Worm (Caenorhabditis elegans): ENCODE measurements around the gene K12D9.1.

Gene K12D9.1

DNA sequence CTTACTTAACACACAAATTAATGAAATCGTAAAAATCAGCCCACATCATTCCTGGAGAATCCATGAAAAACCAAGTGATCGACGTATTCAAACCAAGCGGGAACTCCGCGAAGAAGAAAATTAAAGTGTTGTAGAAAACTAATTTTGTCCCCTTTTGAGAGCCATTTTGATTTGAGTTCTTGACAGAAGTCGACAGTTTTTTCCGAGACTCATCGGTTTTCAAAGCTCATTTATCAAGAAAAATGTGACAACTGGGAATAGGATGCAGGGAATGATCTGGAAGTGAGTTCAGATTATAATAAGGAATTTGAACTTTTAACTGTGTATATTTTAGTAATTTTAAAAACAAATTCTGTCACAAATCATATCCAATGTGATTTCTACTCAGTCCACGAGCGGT is 2.9 kb upstream of the K12D9.1 start, which contains the start of gene srw-135:
Gene srw-135, minus strand, starts transcription at position 101 of the 400 bp plus-strand sequence.
- TF ChIP-seq hmg-4 (GFP tag; optimal IDR thresholded peaks at IDR 0.05) (no peak), ama-1 (optimal IDR thresholded peaks at IDR 0.05) (no peak), ceh-36 (tag; optimal IDR thresholded peaks at IDR 0.05) (no peak), tbx-37 (GFP tag; conservative IDR thresholded peaks at IDR 0.05) (no peak)

ce11 chrV:3017930-3018329 is 3.6 kb downstream of the K12D9.1 start:
- TF ChIP-seq scrt-1 (GFP tag; IDR thresholded peaks at IDR 0.05) (no peak), ceh-36 (tag; optimal IDR thresholded peaks at IDR 0.05) (no peak), aly-1 (tag; optimal IDR thresholded peaks at IDR 0.05) (no peak), hmg-4 (GFP tag; optimal IDR thresholded peaks at IDR 0.05) (no peak), hnd-1 (tag; optimal IDR thresholded peaks at IDR 0.05) (no peak), tra-4 (tag; optimal IDR thresholded peaks at IDR 0.05) (no peak), tbx-37 (GFP tag; conservative IDR thresholded peaks at IDR 0.05) (no peak), sea-1 (GFP tag; conservative IDR thresholded peaks at IDR 0.05) (no peak), B0310.2 (tag; optimal IDR thresholded peaks at IDR 0.05) (no peak), pes-1 (GFP tag; IDR thresholded peaks at IDR 0.05) (no peak), ceh-13 (GFP tag; optimal IDR thresholded peaks at IDR 0.05) (no peak), ama-1 (optimal IDR thresholded peaks at IDR 0.05) (no peak), hmbx-1 (tag; optimal IDR thresholded peaks at IDR 0.05) (no peak), flt-1 (GFP tag; IDR thresholded peaks at IDR 0.05) (no peak), F13C5.2 (tag; optimal IDR thresholded peaks at IDR 0.05) (no peak), tbx-11 (GFP tag; IDR thresholded peaks at IDR 0.05) (no peak), ets-7 (tag; optimal IDR thresholded peaks at IDR 0.05) (no peak)

DNA sequence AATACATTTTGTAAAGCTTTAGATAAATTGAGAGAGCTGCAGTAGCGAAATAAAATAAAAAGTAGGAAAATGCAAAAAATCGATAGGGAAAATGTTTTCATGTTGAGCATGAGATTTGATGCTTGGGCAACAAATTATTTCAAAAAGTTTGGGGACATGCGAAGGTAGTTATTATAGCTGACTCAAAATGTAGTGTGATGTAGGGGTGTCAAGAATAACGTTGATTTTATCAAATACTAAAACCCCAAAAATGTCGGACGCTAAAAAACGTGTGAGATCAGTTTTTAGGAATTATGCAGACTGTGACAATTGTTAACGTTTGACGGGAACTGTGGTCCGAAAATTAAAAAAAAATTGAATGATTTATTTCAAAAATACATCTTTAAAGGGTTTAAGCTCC is 7.0 kb downstream of the K12D9.1 start, which contains the start of gene irld-12:
Gene irld-12, minus strand, starts transcription at position 101 of the 400 bp plus-strand sequence.
- no peak for TF ChIP-seq ceh-36 (tag; optimal IDR thresholded peaks at IDR 0.05)
- TF ChIP-seq B0310.2 (tag; optimal IDR thresholded peaks at IDR 0.05), result no peak
- TF ChIP-seq tbx-37 (GFP tag; conservative IDR thresholded peaks at IDR 0.05), result no peak
- no peak for TF ChIP-seq scrt-1 (GFP tag; IDR thresholded peaks at IDR 0.05)
- no peak for TF ChIP-seq ceh-13 (GFP tag; optimal IDR thresholded peaks at IDR 0.05)
- no peak for TF ChIP-seq aly-1 (tag; optimal IDR thresholded peaks at IDR 0.05)

ce11 chrV:3024274-3024673 is 10.0 kb downstream of the K12D9.1 start, which contains the start of gene asp-8:
asp-8 (plus strand) TSS chrV:3024549.
- no peak for TF ChIP-seq pes-1 (GFP tag; IDR thresholded peaks at IDR 0.05)
- TF ChIP-seq hnd-1 (tag; optimal IDR thresholded peaks at IDR 0.05), result no peak
- no peak for TF ChIP-seq flt-1 (GFP tag; IDR thresholded peaks at IDR 0.05)
- TF ChIP-seq tra-4 (tag; optimal IDR thresholded peaks at IDR 0.05), result no peak
- no peak for TF ChIP-seq hmbx-1 (tag; optimal IDR thresholded peaks at IDR 0.05)
- TF ChIP-seq ceh-36 (tag; optimal IDR thresholded peaks at IDR 0.05), result no peak
- no peak for TF ChIP-seq B0310.2 (tag; optimal IDR thresholded peaks at IDR 0.05)

DNA sequence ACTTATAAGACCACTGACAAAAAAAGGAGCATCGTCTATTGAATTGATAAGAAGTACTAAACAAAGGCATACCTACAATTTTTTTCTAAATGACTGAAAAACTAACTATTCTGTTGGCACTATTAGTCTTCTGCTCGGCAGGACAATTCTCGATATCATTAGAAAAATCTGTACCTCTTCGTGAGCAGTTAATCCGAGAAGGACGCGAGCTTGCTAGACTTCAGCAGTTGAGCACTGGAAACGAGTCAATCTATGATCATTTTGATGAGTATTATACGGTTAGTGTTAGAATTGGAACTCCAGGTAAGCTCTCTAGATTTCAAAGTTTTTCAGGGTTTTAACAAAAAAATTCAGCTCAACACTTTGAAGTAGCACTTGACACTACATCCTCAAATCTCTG is 13.9 kb downstream of the K12D9.1 start, which contains the start of gene asp-7:
Gene asp-7, plus strand, starts transcription at position 81 of the 400 bp plus-strand sequence.
- no peak for TF ChIP-seq scrt-1 (GFP tag; IDR thresholded peaks at IDR 0.05)
- TF ChIP-seq ama-1 (optimal IDR thresholded peaks at IDR 0.05), result no peak
- no peak for TF ChIP-seq hnd-1 (tag; optimal IDR thresholded peaks at IDR 0.05)
- no peak for TF ChIP-seq ets-7 (tag; optimal IDR thresholded peaks at IDR 0.05)
- no peak for TF ChIP-seq tbx-37 (GFP tag; conservative IDR thresholded peaks at IDR 0.05)
- no peak for TF ChIP-seq tbx-11 (GFP tag; IDR thresholded peaks at IDR 0.05)
- TF ChIP-seq ceh-36 (tag; optimal IDR thresholded peaks at IDR 0.05), result no peak
- no peak for TF ChIP-seq flt-1 (GFP tag; IDR thresholded peaks at IDR 0.05)
- TF ChIP-seq ceh-13 (GFP tag; optimal IDR thresholded peaks at IDR 0.05), result no peak

DNA sequence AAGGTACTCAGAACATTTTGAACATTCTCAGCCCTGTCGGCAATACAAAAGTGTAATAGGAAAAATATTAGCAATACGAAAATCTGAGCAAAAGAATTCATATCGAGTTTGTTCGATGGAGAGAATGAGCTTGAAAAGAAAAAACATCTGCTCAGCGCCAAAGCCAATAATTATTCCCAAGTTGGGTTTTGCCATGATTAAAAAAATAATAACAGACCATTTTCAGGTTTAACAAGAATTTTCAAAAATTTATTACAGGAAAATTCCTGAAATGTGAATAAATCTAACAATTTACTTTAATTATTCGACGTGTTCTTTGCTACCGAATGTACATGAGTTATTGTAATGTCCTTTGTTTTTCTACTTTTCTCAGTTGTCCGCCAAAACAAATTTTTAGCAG is 18.1 kb downstream of the K12D9.1 start, which contains the start of gene irld-38:
Gene irld-38, minus strand, starts transcription at position 101 of the 400 bp plus-strand sequence.
- no peak for TF ChIP-seq tbx-11 (GFP tag; IDR thresholded peaks at IDR 0.05)

- no peak for TF ChIP-seq flt-1 (GFP tag; IDR thresholded peaks at IDR 0.05)
- no peak for TF ChIP-seq ets-7 (tag; optimal IDR thresholded peaks at IDR 0.05)
- no peak for TF ChIP-seq tra-4 (tag; optimal IDR thresholded peaks at IDR 0.05)
- no peak for TF ChIP-seq aly-1 (tag; optimal IDR thresholded peaks at IDR 0.05)
- TF ChIP-seq F13C5.2 (tag; optimal IDR thresholded peaks at IDR 0.05), result no peak
- TF ChIP-seq sea-1 (GFP tag; conservative IDR thresholded peaks at IDR 0.05), result no peak
- TF ChIP-seq tbx-37 (GFP tag; conservative IDR thresholded peaks at IDR 0.05), result no peak
- TF ChIP-seq hnd-1 (tag; optimal IDR thresholded peaks at IDR 0.05), result no peak
- no peak for TF ChIP-seq tbx-11 (GFP tag; IDR thresholded peaks at IDR 0.05)
- TF ChIP-seq B0310.2 (tag; optimal IDR thresholded peaks at IDR 0.05), result no peak
- TF ChIP-seq hmg-4 (GFP tag; optimal IDR thresholded peaks at IDR 0.05), result no peak
- TF ChIP-seq hmbx-1 (tag; optimal IDR thresholded peaks at IDR 0.05), result no peak
- no peak for TF ChIP-seq pes-1 (GFP tag; IDR thresholded peaks at IDR 0.05)
- no peak for TF ChIP-seq ceh-36 (tag; optimal IDR thresholded peaks at IDR 0.05)
- no peak for TF ChIP-seq ama-1 (optimal IDR thresholded peaks at IDR 0.05)
- no peak for TF ChIP-seq ceh-13 (GFP tag; optimal IDR thresholded peaks at IDR 0.05)
- TF ChIP-seq scrt-1 (GFP tag; IDR thresholded peaks at IDR 0.05), result no peak
Observed at ce11 chrV:3034236-3034635, 20.0 kb downstream of the K12D9.1 start, which contains the start of gene srw-8. srw-8 (minus strand) TSS chrV:3034336.

- TF ChIP-seq tra-4 (tag; optimal IDR thresholded peaks at IDR 0.05) (no peak), hmg-4 (GFP tag; optimal IDR thresholded peaks at IDR 0.05) (no peak), scrt-1 (GFP tag; IDR thresholded peaks at IDR 0.05) (no peak), aly-1 (tag; optimal IDR thresholded peaks at IDR 0.05) (no peak), tbx-11 (GFP tag; IDR thresholded peaks at IDR 0.05) (no peak), F13C5.2 (tag; optimal IDR thresholded peaks at IDR 0.05) (no peak), ceh-13 (GFP tag; optimal IDR thresholded peaks at IDR 0.05) (no peak), pes-1 (GFP tag; IDR thresholded peaks at IDR 0.05) (no peak), ets-7 (tag; optimal IDR thresholded peaks at IDR 0.05) (no peak), ceh-36 (tag; optimal IDR thresholded peaks at IDR 0.05) (no peak), sea-1 (GFP tag; conservative IDR thresholded peaks at IDR 0.05) (no peak), ama-1 (optimal IDR thresholded peaks at IDR 0.05) (no peak), hmbx-1 (tag; optimal IDR thresholded peaks at IDR 0.05) (no peak), flt-1 (GFP tag; IDR thresholded peaks at IDR 0.05) (no peak), hnd-1 (tag; optimal IDR thresholded peaks at IDR 0.05) (no peak), B0310.2 (tag; optimal IDR thresholded peaks at IDR 0.05) (no peak), tbx-37 (GFP tag; conservative IDR thresholded peaks at IDR 0.05) (no peak)
Observed at ce11 chrV:3038058-3038457, 23.8 kb downstream of the K12D9.1 start.
